Fruit fly (Drosophila melanogaster) whole organism, prepupa: ENCODE measurements around the gene CG31262.

Source experiments
- CG10631 ChIP-seq: fragments of 200-800 bp; sonication (Bioruptor generic); optimal IDR thresholded peaks from 2 replicates; lab custom pipeline; 2016; ENCODE audit warnings: missing biosample characterization, missing genetic modification characterization
- CG10669 ChIP-seq: fragments of 200-800 bp; sonication (Bioruptor generic); optimal IDR thresholded peaks from 3 replicates; lab custom pipeline; 2018; ENCODE audit warnings: missing biosample characterization, mild to moderate bottlenecking, missing genetic modification characterization, moderate library complexity
- CG11294 ChIP-seq: fragments of 200-800 bp; sonication (Bioruptor generic); IDR thresholded peaks from 2 replicates; pipeline ENCODE4 v1.3.6; 2022; ENCODE audit warnings: missing biosample characterization, missing genetic modification characterization
- CG11902 ChIP-seq: fragments of 200-800 bp; sonication (Bioruptor generic); optimal IDR thresholded peaks from 3 replicates; lab custom pipeline; 2016; ENCODE audit warnings: missing biosample characterization, missing genetic modification characterization
- CG15336 ChIP-seq: fragments of 200-800 bp; sonication (Bioruptor generic); IDR thresholded peaks from 2 replicates; pipeline ENCODE4 v1.3.6; 2022; ENCODE audit warnings: missing biosample characterization, missing genetic modification characterization
- CG16779 ChIP-seq: fragments of 200-800 bp; sonication (Bioruptor generic); optimal IDR thresholded peaks from 3 replicates; lab custom pipeline; 2017; ENCODE audit warnings: missing biosample characterization, mild to moderate bottlenecking, missing genetic modification characterization
- CG3032 ChIP-seq: fragments of 200-800 bp; optimal IDR thresholded peaks from 2 replicates; lab custom pipeline; 2019; ENCODE audit warnings: missing biosample characterization, mild to moderate bottlenecking, missing genetic modification characterization, moderate library complexity
- CG31627 ChIP-seq: fragments of 200-800 bp; sonication (Bioruptor generic); optimal IDR thresholded peaks from 3 replicates; lab custom pipeline; 2016; ENCODE audit warnings: missing biosample characterization, missing genetic modification characterization
- CG32006 ChIP-seq: fragments of 200-800 bp; sonication (Bioruptor generic); optimal IDR thresholded peaks from 3 replicates; lab custom pipeline; 2017; ENCODE audit warnings: missing biosample characterization, mild to moderate bottlenecking, missing genetic modification characterization
- CG34406 ChIP-seq: fragments of 200-800 bp; sonication (Bioruptor generic); optimal IDR thresholded peaks from 3 replicates; lab custom pipeline; 2016; ENCODE audit warnings: missing biosample characterization, missing genetic modification characterization
- CG4318 ChIP-seq: fragments of 200-800 bp; sonication (Bioruptor generic); optimal IDR thresholded peaks from 3 replicates; lab custom pipeline; 2017; ENCODE audit warnings: missing biosample characterization, mild to moderate bottlenecking, missing genetic modification characterization
- CG6163 ChIP-seq: fragments of 200-800 bp; sonication (Bioruptor generic); IDR thresholded peaks from 3 replicates; pipeline ENCODE4 v1.3.6; 2022; ENCODE audit warnings: missing biosample characterization, missing genetic modification characterization
- CG6808 ChIP-seq: fragments of 200-800 bp; sonication (Bioruptor generic); optimal IDR thresholded peaks from 3 replicates; lab custom pipeline; 2017; ENCODE audit warnings: missing biosample characterization, missing genetic modification characterization, mild to moderate bottlenecking, moderate library complexity, missing genetic modification reagents
- CG7368 ChIP-seq: fragments of 200-800 bp; sonication (Bioruptor generic); optimal IDR thresholded peaks from 3 replicates; lab custom pipeline; 2016; ENCODE audit warnings: missing biosample characterization, missing genetic modification characterization
- CG8119 ChIP-seq: fragments of 200-800 bp; sonication (Bioruptor generic); IDR thresholded peaks from 3 replicates; pipeline ENCODE4 v1.3.6; 2022; ENCODE audit warnings: missing biosample characterization, missing genetic modification characterization
- CG8319 ChIP-seq: fragments of 200-800 bp; sonication (Bioruptor generic); optimal IDR thresholded peaks from 3 replicates; lab custom pipeline; 2016; ENCODE audit warnings: missing biosample characterization, missing genetic modification characterization
- CG8632 ChIP-seq: fragments of 200-800 bp; sonication (Bioruptor generic); optimal IDR thresholded peaks from 3 replicates; lab custom pipeline; 2016; ENCODE audit warnings: missing biosample characterization, missing genetic modification characterization
- CG9139 ChIP-seq: fragments of 200-800 bp; sonication (Bioruptor generic); optimal IDR thresholded peaks from 3 replicates; lab custom pipeline; 2017; ENCODE audit warnings: missing biosample characterization, mild to moderate bottlenecking, missing genetic modification characterization
- Eip75B ChIP-seq: fragments of 200-800 bp; sonication (Bioruptor generic); optimal IDR thresholded peaks from 3 replicates; lab custom pipeline; 2016; ENCODE audit warnings: missing biosample characterization, missing genetic modification characterization
- Eip78C ChIP-seq: fragments of 200-800 bp; sonication (Bioruptor generic); peaks from one replicate; lab custom pipeline; 2016; ENCODE audit warnings: missing biosample characterization, missing genetic modification characterization
- Eip93F ChIP-seq: fragments of 200-800 bp; sonication (Bioruptor generic); optimal IDR thresholded peaks from 2 replicates; lab custom pipeline; 2016; ENCODE audit warnings: missing biosample characterization, mild to moderate bottlenecking, missing genetic modification characterization
- Ets21C ChIP-seq: fragments of 200-800 bp; sonication (Bioruptor generic); optimal IDR thresholded peaks from 3 replicates; lab custom pipeline; 2016; ENCODE audit warnings: missing biosample characterization, missing genetic modification characterization
- Ets96B ChIP-seq: fragments of 200-800 bp; optimal IDR thresholded peaks from 2 replicates; lab custom pipeline; 2019; ENCODE audit warnings: missing biosample characterization, mild to moderate bottlenecking, missing genetic modification characterization, moderate library complexity
- Hr4 ChIP-seq: fragments of 200-800 bp; sonication (Bioruptor generic); optimal IDR thresholded peaks from 3 replicates; lab custom pipeline; 2016; ENCODE audit warnings: missing biosample characterization, missing genetic modification characterization
- Lpt ChIP-seq: fragments of 200-800 bp; sonication (Bioruptor generic); optimal IDR thresholded peaks from 3 replicates; lab custom pipeline; 2016; ENCODE audit warnings: missing biosample characterization, missing genetic modification characterization
- Met ChIP-seq: fragments of 200-800 bp; sonication (Bioruptor generic); optimal IDR thresholded peaks from 3 replicates; lab custom pipeline; 2016; ENCODE audit warnings: missing biosample characterization, missing genetic modification characterization
- OdsH ChIP-seq: fragments of 200-800 bp; sonication (Bioruptor generic); optimal IDR thresholded peaks from 3 replicates; lab custom pipeline; 2016; ENCODE audit warnings: missing biosample characterization, missing genetic modification characterization
- Smox ChIP-seq: fragments of 200-800 bp; sonication (Bioruptor generic); optimal IDR thresholded peaks from 3 replicates; lab custom pipeline; 2016; ENCODE audit warnings: missing biosample characterization, missing genetic modification characterization
- Sox102F ChIP-seq: fragments of 200-800 bp; sonication (Bioruptor generic); optimal IDR thresholded peaks from 2 replicates; lab custom pipeline; 2016; ENCODE audit warnings: missing biosample characterization, mild to moderate bottlenecking, missing genetic modification characterization
- Sox14 ChIP-seq: fragments of 200-800 bp; sonication (Bioruptor generic); optimal IDR thresholded peaks from 3 replicates; lab custom pipeline; 2016; ENCODE audit warnings: missing biosample characterization, missing genetic modification characterization
- Sox15 ChIP-seq: fragments of 200-800 bp; sonication (Bioruptor generic); optimal IDR thresholded peaks from 3 replicates; lab custom pipeline; 2016; ENCODE audit warnings: missing biosample characterization, missing genetic modification characterization
- achi ChIP-seq: fragments of 200-800 bp; sonication (Bioruptor generic); optimal IDR thresholded peaks from 3 replicates; lab custom pipeline; 2016; ENCODE audit warnings: missing biosample characterization, missing genetic modification characterization
- cyc ChIP-seq: fragments of 200-800 bp; sonication (Bioruptor generic); optimal IDR thresholded peaks from 3 replicates; lab custom pipeline; 2016; ENCODE audit warnings: missing biosample characterization, missing genetic modification characterization
- dac ChIP-seq: fragments of 200-800 bp; sonication (Bioruptor generic); optimal IDR thresholded peaks from 2 replicates; lab custom pipeline; 2017; ENCODE audit warnings: missing biosample characterization, mild to moderate bottlenecking, missing genetic modification characterization
- dsx ChIP-seq: fragments of 200-800 bp; optimal IDR thresholded peaks from 3 replicates; lab custom pipeline; 2019; ENCODE audit warnings: missing biosample characterization, mild to moderate bottlenecking, missing genetic modification characterization, moderate library complexity; ENCODE audit not compliant: poor library complexity, severe bottlenecking
- eg ChIP-seq: fragments of 200-800 bp; sonication (Bioruptor generic); IDR thresholded peaks from 3 replicates; pipeline ENCODE4 v1.3.6; 2022; ENCODE audit warnings: missing biosample characterization, missing genetic modification characterization
- fd59A ChIP-seq: fragments of 200-800 bp; sonication (Bioruptor generic); optimal IDR thresholded peaks from 2 replicates; lab custom pipeline; 2017; ENCODE audit warnings: missing biosample characterization, mild to moderate bottlenecking, missing genetic modification characterization, missing genetic modification reagents
- fd85E ChIP-seq: fragments of 200-800 bp; sonication (Bioruptor generic); optimal IDR thresholded peaks from 3 replicates; lab custom pipeline; 2016; ENCODE audit warnings: missing biosample characterization, missing genetic modification characterization
- fkh ChIP-seq: fragments of 200-800 bp; sonication (Bioruptor generic); optimal IDR thresholded peaks from 3 replicates; lab custom pipeline; 2017; ENCODE audit warnings: missing biosample characterization, mild to moderate bottlenecking, missing genetic modification characterization, moderate library complexity
- lz ChIP-seq: fragments of 200-800 bp; sonication (Bioruptor generic); optimal IDR thresholded peaks from 3 replicates; lab custom pipeline; 2016; ENCODE audit warnings: missing biosample characterization, missing genetic modification characterization
- net ChIP-seq: fragments of 200-800 bp; sonication (Bioruptor generic); optimal IDR thresholded peaks from 3 replicates; lab custom pipeline; 2016; ENCODE audit warnings: missing biosample characterization, missing genetic modification characterization
- salr ChIP-seq, 2 experiments: fragments of 200-800 bp; sonication (Bioruptor generic); optimal IDR thresholded peaks; 3 replicates each; lab custom pipeline; 2016 to 2018; ENCODE audit warnings: missing biosample characterization in 2 of 2, missing genetic modification characterization in 2 of 2, mild to moderate bottlenecking in 1 of 2
- spab ChIP-seq: fragments of 200-800 bp; sonication (Bioruptor generic); optimal IDR thresholded peaks from 2 replicates; lab custom pipeline; 2017; ENCODE audit warnings: missing biosample characterization, mild to moderate bottlenecking, missing genetic modification characterization, missing genetic modification reagents
- svp ChIP-seq: fragments of 200-800 bp; sonication (Bioruptor generic); peaks from one replicate; lab custom pipeline; 2016; ENCODE audit warnings: missing biosample characterization, missing genetic modification characterization
- vri ChIP-seq: fragments of 200-800 bp; sonication (Bioruptor generic); optimal IDR thresholded peaks from 3 replicates; lab custom pipeline; 2016; ENCODE audit warnings: missing biosample characterization, mild to moderate bottlenecking, missing genetic modification characterization

Gene CG31262

DNA sequence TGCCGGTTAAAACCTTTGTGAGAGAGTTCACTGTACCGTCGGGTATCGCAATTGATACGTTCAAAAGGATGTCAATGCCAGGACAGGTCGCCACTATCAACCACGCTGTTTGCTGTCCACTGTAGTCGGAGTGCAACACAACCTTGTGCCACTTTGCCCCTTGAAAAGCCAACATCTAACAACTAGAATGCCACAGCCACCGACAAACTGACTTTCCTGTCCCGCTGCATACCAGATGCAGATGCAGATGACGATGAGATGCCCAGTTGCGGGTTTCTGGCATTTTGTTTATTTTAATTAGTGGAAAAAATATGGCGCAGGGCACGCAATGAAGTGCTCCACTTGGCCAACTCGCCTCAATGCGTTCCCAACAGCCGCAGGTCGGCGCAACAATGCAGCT, at the start of gene CG31262:
Gene CG31262 (minus strand): TSS at position 101 of the 400 bp plus-strand sequence.
- TF ChIP-seq CG6808, result no peak
- no peak for TF ChIP-seq dsx
- TF ChIP-seq Ets21C (GFP tag; lab: Kevin White, UChicago), result no peak

DNA sequence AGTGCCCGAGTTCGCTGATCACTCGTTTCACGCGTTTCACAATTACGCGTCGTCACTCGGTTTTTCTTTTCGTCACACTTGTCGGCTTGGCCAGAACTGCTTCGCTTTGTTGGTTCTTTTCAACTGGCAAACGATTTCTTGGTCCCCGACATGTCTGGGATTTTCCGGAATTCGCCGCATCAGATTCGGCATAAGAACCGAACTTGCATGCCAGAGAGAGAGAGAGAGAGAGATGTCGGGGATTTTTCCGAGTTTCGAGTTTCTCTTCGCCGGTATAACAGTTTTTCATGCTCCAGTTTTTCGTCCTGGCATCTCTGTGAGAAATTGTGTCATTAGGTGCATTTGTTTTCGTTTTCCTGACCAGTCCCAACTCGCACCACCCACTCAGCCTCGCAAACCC, 42.1 kb upstream of the CG31262 start, which contains the start of the genes beat-IIb and CG44257:
Gene beat-IIb (minus strand): TSS at position 101 of the 400 bp plus-strand sequence.
Gene CG44257 (plus strand): TSS at position 330 of the 400 bp plus-strand sequence.
- no peak for TF ChIP-seq CG3032 (tag; lab: Kevin White, UChicago)
- TF ChIP-seq CG11902 (GFP tag; lab: Kevin White, UChicago), result no peak
- no peak for TF ChIP-seq fd59A (GFP tag; lab: Kevin White, UChicago)
- no peak for TF ChIP-seq OdsH (GFP tag; lab: Kevin White, UChicago)
- no peak for TF ChIP-seq fd85E
- no peak for TF ChIP-seq Eip93F
- no peak for TF ChIP-seq Eip78C
- TF ChIP-seq CG15336 (GFP tag; lab: Robert Waterston, UW), result no peak
- TF ChIP-seq Sox102F, result no peak
- TF ChIP-seq net (GFP tag; lab: Kevin White, UChicago), result no peak
- no peak for TF ChIP-seq CG4318
- TF ChIP-seq CG6163 (GFP tag; lab: Robert Waterston, UW), result no peak

DNA sequence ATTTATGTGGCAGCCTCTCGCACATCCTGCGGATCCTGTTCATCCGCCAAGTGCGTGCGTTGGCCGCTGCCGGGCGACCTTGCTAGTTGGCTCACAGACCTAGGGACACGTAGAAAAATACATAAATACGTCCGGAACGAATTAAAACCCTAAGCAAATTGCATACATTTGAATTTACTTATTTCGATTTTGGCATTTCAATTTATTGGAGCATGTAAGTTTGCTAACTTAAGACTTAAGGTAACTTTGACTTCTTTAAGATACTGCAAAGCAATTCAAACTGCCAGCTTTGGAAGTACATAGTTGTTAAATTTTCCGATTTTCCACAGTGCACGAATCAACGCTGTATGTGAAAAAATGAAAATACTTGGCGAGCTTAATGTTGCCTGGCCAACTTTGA, 31.2 kb upstream of the CG31262 start, which contains the start of gene CG44259:
Gene CG44259 (minus strand): TSS at position 101 of the 400 bp plus-strand sequence.
- TF ChIP-seq Eip75B (GFP tag; lab: Kevin White, UChicago) (no peak), OdsH (GFP tag; lab: Kevin White, UChicago) (no peak), CG10631 (GFP tag; lab: Kevin White, UChicago) (no peak), CG3032 (tag; lab: Kevin White, UChicago) (no peak)

DNA sequence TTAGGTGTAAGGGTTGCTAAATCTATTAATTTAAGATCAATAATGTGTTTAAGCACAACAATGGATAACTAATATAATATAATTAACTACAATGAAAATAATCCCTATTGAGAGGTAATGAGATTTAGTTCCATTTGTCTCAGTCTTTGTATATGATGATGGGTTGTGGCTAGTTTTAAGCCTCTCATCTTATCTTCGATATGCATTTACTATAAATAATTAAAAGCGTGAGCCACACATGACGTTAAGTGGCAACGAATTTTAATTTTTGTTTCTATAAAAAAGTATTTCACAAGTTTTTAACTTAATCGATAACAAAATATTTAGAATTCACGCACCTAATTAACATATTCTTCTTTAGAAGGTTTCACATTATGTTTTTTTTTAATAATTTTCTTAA, 28.4 kb upstream of the CG31262 start:
- TF ChIP-seq Ets96B (tag; lab: Kevin White, UChicago) (no peak), CG8319 (GFP tag; lab: Kevin White, UChicago) (no peak), CG10631 (GFP tag; lab: Kevin White, UChicago) (no peak), CG16779 (tag; lab: Kevin White, UChicago) (no peak), eg (no peak), Smox (GFP tag; lab: Kevin White, UChicago) (no peak), cyc (no peak), lz (GFP tag; lab: Kevin White, UChicago) (no peak), achi (GFP tag; lab: Kevin White, UChicago) (no peak), vri (GFP tag; lab: Kevin White, UChicago) (no peak), Lpt (GFP tag; lab: Kevin White, UChicago) (no peak), fkh (GFP tag; lab: Kevin White, UChicago) (no peak), CG10669 (GFP tag; lab: Kevin White, UChicago) (no peak), CG3032 (tag; lab: Kevin White, UChicago) (no peak), Hr4 (GFP tag; lab: Kevin White, UChicago) (peak; percentile 13), fd85E (no peak), CG32006 (GFP tag; lab: Kevin White, UChicago) (peak; percentile 32), CG4318 (no peak), dsx (no peak), salr (GFP tag; optimal IDR thresholded peaks at IDR 0.05; lab: Kevin White, UChicago) (no peak), CG34406 (GFP tag; lab: Kevin White, UChicago) (no peak), CG11294 (no peak), Sox15 (no peak), svp (GFP tag; lab: Kevin White, UChicago) (peak; percentile 36), CG15336 (GFP tag; lab: Robert Waterston, UW) (no peak), Met (GFP tag; lab: Kevin White, UChicago) (no peak), CG7368 (GFP tag; lab: Kevin White, UChicago) (no peak), spab (GFP tag; lab: Kevin White, UChicago) (peak; percentile 4), dac (GFP tag; lab: Kevin White, UChicago) (no peak), CG31627 (GFP tag; lab: Kevin White, UChicago) (no peak), Eip78C (peak; percentile 60), fd59A (GFP tag; lab: Kevin White, UChicago) (no peak), Sox14 (no peak), CG9139 (GFP tag; lab: Kevin White, UChicago) (no peak), CG8632 (GFP tag; lab: Kevin White, UChicago) (no peak), CG8119 (GFP tag; lab: Robert Waterston, UW) (no peak), CG6808 (no peak)
